Worm (Caenorhabditis elegans): ENCODE measurements around the gene Y81B9A.1.

Y81B9A.1 gene

DNA sequence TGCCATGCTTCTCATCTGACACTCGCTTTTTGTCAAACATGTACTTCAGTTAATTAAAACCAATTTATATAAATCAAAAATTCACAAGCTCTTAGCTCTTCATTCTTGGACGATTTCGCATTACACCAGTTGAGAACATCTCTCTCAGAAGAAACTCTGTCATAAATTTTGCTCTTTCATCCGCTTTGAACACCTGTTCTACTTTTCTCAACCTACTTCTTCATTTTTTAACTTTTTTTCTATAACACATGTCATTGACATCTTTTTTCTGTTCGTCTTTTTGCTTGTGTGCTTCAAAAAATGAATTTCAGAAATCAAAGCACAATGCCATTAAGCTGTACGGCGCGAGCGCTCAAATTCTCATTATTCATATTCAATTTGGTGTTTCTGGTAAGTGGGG is 29.4 kb upstream of the Y81B9A.1 start, which contains the start of gene tsp-11:
Gene tsp-11, plus strand, starts transcription at position 301 of the 400 bp plus-strand sequence.
- no peak for TF ChIP-seq lsy-2 (tag; optimal IDR thresholded peaks at IDR 0.05)
- TF ChIP-seq ceh-82 (tag; optimal IDR thresholded peaks at IDR 0.05): no peak
- no peak for TF ChIP-seq blmp-1 (tag; optimal IDR thresholded peaks at IDR 0.05)
- no peak for TF ChIP-seq alr-1 (tag; optimal IDR thresholded peaks at IDR 0.05; ENCODE audit: borderline replicate concordance)
- no peak for TF ChIP-seq egl-13 (tag; optimal IDR thresholded peaks at IDR 0.05)
- TF ChIP-seq dsc-1 (tag; optimal IDR thresholded peaks at IDR 0.05): no peak
- no peak for TF ChIP-seq nhr-20 (tag; optimal IDR thresholded peaks at IDR 0.05)
- TF ChIP-seq fkh-8 (tag; optimal IDR thresholded peaks at IDR 0.05): no peak
- TF ChIP-seq efl-1 (optimal IDR thresholded peaks at IDR 0.05): no peak
- no peak for TF ChIP-seq efl-1 (GFP tag; optimal IDR thresholded peaks at IDR 0.05 in 1 of 2)
- no peak for TF ChIP-seq C34B4.2 (tag; optimal IDR thresholded peaks at IDR 0.05)
- no peak for TF ChIP-seq irx-1 (tag; optimal IDR thresholded peaks at IDR 0.05)
- TF ChIP-seq F16B12.6 (tag; optimal IDR thresholded peaks at IDR 0.05): no peak
- no peak for TF ChIP-seq mef-2 (tag; optimal IDR thresholded peaks at IDR 0.05)
- TF ChIP-seq ceh-63 (GFP tag; optimal IDR thresholded peaks at IDR 0.05): no peak

DNA sequence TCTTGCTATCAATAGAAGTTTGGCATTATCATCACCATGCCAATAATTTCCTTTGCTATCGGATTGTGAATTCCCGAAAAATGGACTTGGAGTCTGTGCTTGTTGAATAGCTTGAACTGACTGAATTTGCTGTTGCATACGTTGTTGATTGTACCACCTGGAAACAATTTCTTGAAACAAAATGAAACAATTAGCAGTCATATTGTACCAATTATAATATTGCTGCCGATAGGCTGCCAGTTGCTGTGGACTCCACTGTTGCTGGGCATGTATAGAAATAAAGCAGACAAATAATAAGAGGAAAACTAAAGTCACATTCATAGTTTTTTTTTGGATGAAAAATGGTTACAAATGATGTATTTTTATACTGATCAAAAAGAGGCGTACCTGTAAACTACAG is 25.3 kb upstream of the Y81B9A.1 start, which contains the start of gene B0563.10:
Gene B0563.10, minus strand, starts transcription at position 325 of the 400 bp plus-strand sequence.
- TF ChIP-seq xbp-1 (tag; optimal IDR thresholded peaks at IDR 0.05): no peak
- peak; percentile 96 for TF ChIP-seq dsc-1 (tag; optimal IDR thresholded peaks at IDR 0.05)
- TF ChIP-seq nhr-85 (tag): no peak
- TF ChIP-seq pag-3 (tag; optimal IDR thresholded peaks at IDR 0.05; ENCODE audit: borderline replicate concordance, insufficient read depth): no peak
- peak; percentile 96 for TF ChIP-seq fkh-4 (tag; optimal IDR thresholded peaks at IDR 0.05; ENCODE audit: borderline replicate concordance)

DNA sequence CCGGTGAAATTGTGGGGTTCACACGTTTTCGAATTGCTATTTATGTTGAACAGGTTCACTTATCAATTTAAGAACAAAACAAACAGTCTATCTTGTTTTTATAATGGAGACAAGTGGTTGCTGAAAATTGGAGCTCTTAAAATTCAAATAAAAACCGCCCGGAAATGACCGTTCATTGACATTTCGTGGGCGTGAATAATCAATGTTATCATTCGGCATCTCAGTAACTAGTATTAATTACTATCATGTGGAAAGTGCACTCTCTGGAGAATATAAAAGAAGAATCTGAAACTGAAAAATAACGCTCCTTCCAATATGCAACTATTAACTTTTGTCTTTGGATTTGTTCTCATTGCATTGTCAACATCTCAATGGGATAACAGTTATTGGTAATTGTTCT is 24.0 kb upstream of the Y81B9A.1 start, which contains the start of gene B0563.9:
Gene B0563.9, plus strand, starts transcription at position 301 of the 400 bp plus-strand sequence.
- TF ChIP-seq snpc-4 (tag; optimal IDR thresholded peaks at IDR 0.05) (no peak), egl-27 (tag; optimal IDR thresholded peaks at IDR 0.05) (no peak), efl-3 (GFP tag; optimal IDR thresholded peaks at IDR 0.05) (no peak), nhr-84 (tag; optimal IDR thresholded peaks at IDR 0.05) (no peak), nhr-71 (tag; optimal IDR thresholded peaks at IDR 0.05) (no peak), xbp-1 (tag; optimal IDR thresholded peaks at IDR 0.05) (no peak)

DNA sequence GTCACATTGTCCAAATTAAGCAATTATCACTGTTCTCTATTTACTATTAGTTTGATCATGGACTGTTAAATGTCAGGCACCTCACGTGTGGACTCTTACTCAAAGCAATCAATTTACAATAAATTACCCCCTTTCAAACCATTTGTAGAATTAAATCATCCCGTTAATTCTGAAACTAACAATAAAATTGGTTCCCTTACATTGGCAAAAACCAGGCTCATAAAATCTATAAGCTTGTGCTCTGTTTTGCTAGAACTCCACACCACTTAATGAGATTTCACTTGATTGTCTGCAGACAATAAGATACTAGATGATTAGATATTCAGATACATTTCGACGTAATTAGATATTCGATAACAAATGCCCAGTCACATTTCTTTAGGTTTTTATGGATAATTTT is 22.2 kb upstream of the Y81B9A.1 start:
- TF ChIP-seq hlh-4 (tag; optimal IDR thresholded peaks at IDR 0.05) (no peak), nhr-28 (tag; optimal IDR thresholded peaks at IDR 0.05) (no peak), egl-13 (tag; optimal IDR thresholded peaks at IDR 0.05) (no peak), unc-86 (tag; optimal IDR thresholded peaks at IDR 0.05) (no peak), rnt-1 (tag; optimal IDR thresholded peaks at IDR 0.05) (no peak), snpc-4 (tag; optimal IDR thresholded peaks at IDR 0.05) (no peak), tbx-2 (tag; optimal IDR thresholded peaks at IDR 0.05) (no peak)

DNA sequence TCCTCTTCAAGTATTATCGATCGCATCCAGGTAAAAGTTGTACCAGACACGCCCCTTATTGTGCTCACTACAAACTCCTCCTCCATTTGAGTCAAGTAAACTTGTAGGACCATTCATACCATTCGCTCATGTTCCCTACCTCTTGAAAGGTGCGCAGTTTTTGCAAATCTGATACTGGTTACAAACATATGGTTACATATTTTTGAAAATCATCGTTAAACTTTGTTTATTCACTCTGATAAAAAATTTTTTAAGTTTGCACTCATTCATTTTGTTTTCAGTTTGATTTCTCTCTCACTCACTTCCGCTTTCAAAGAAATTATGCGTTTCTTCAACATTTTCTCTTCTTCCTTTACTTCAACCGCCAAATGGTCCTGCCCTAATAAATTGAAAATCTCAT is 21.0 kb upstream of the Y81B9A.1 start, which contains the start of gene B0563.1:
Gene B0563.1, plus strand, starts transcription at position 301 of the 400 bp plus-strand sequence.
- TF ChIP-seq efl-1 (optimal IDR thresholded peaks at IDR 0.05): no peak
- peak in 1 of 2 experiments; percentile 24 for TF ChIP-seq efl-1 (GFP tag; optimal IDR thresholded peaks at IDR 0.05 in 1 of 2)
- no peak for TF ChIP-seq aly-2 (tag; optimal IDR thresholded peaks at IDR 0.05)
- no peak for TF ChIP-seq fkh-8 (tag; optimal IDR thresholded peaks at IDR 0.05)

DNA sequence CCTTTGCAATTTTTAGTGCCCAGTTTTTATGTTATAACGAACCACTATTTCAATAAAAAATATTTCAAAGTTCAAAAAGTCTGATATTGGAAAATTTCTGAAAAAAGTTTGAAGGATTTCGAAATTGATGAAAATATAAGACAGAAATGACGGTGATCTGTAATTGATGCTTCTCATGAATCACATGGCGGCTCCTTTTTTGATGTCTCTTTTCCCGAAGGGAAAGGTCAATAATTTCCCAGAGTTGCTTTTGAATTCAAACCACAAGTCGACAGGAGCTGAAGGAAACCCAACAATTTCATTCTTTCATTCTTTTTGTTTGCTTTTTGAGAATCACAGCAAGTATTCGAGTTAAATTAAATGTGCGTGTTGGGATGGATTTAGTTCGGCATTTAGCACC is 20.0 kb upstream of the Y81B9A.1 start, which contains the start of gene B0563.18:
Gene B0563.18, plus strand, starts transcription at position 301 of the 400 bp plus-strand sequence.
- TF ChIP-seq grh-1 (GFP tag; IDR thresholded peaks at IDR 0.05) (no peak), nhr-19 (GFP tag; conservative IDR thresholded peaks at IDR 0.05) (no peak), zag-1 (tag; optimal IDR thresholded peaks at IDR 0.05) (no peak), unc-130 (tag; optimal IDR thresholded peaks at IDR 0.05) (no peak), aha-1 (tag; optimal IDR thresholded peaks at IDR 0.05) (no peak), hpl-2 (GFP tag; optimal IDR thresholded peaks at IDR 0.05) (no peak), sup-37 (GFP tag; optimal IDR thresholded peaks at IDR 0.05) (no peak), isw-1 (GFP tag; IDR thresholded peaks at IDR 0.05) (no peak), efl-3 (GFP tag; optimal IDR thresholded peaks at IDR 0.05) (no peak), ztf-11 (tag; optimal IDR thresholded peaks at IDR 0.05) (no peak), fkh-8 (tag; optimal IDR thresholded peaks at IDR 0.05) (no peak), unc-86 (tag; optimal IDR thresholded peaks at IDR 0.05) (no peak), irx-1 (tag; optimal IDR thresholded peaks at IDR 0.05) (no peak), lin-13 (GFP tag; optimal IDR thresholded peaks at IDR 0.05) (no peak), lin-35 (GFP tag; optimal IDR thresholded peaks at IDR 0.05) (no peak), ceh-63 (GFP tag; optimal IDR thresholded peaks at IDR 0.05) (no peak), egl-13 (tag; optimal IDR thresholded peaks at IDR 0.05) (no peak), lin-14 (GFP tag; optimal IDR thresholded peaks at IDR 0.05) (no peak), pax-3 (tag; optimal IDR thresholded peaks at IDR 0.05) (no peak)

All from whole organism, L1 larva.